Worm (Caenorhabditis elegans) whole organism, L1 larva: ENCODE results near the gene cyp-33C7.

ENCODE experiments used
- dpl-1 ChIP-seq, 3 experiments: fragments of 150-350 bp in 2 of 3; sonication (generic microtip) in 1 of 3; optimal IDR thresholded peaks; 2 replicates each; lab custom pipeline; 2014 to 2017; ENCODE audit warnings: missing biosample characterization in 3 of 3, missing genetic modification characterization in 3 of 3, missing genetic modification reagents in 3 of 3
- snpc-4 ChIP-seq: fragments of 150-350 bp; optimal IDR thresholded peaks from 2 replicates; lab custom pipeline; 2014; ENCODE audit warnings: missing biosample characterization, missing genetic modification characterization
- tlp-1 ChIP-seq: fragments of 150-350 bp; optimal IDR thresholded peaks from 2 replicates; lab custom pipeline; 2014; ENCODE audit warnings: missing biosample characterization, missing genetic modification characterization
- unc-130 ChIP-seq: fragments of 150-350 bp; optimal IDR thresholded peaks from 2 replicates; lab custom pipeline; 2017; ENCODE audit warnings: missing biosample characterization, missing genetic modification characterization, inconsistent platforms
- zag-1 ChIP-seq: fragments of 150-350 bp; optimal IDR thresholded peaks from 2 replicates; lab custom pipeline; 2014; ENCODE audit warnings: missing biosample characterization, missing genetic modification characterization
- ztf-11 ChIP-seq, 2 experiments: sonication (generic microtip); optimal IDR thresholded peaks; 2 replicates each; lab custom pipeline; 2016 to 2017; ENCODE audit warnings: missing genetic modification characterization in 2 of 2, missing biosample characterization in 1 of 2, missing compliant biosample characterization in 1 of 2

- TF ChIP-seq dpl-1 (GFP tag; optimal IDR thresholded peaks at IDR 0.05; lab: Kevin White, UChicago) (no peak), zag-1 (tag; lab: Kevin White, UChicago) (no peak), unc-130 (tag; lab: Kevin White, UChicago) (no peak), tlp-1 (tag; lab: Kevin White, UChicago) (no peak), snpc-4 (tag; lab: Kevin White, UChicago) (no peak), ztf-11 (tag; optimal IDR thresholded peaks at IDR 0.05; lab: Kevin White, UChicago) (no peak)
Measured at ce11 chrV:2278543-2278942, 28.2 kb downstream of the cyp-33C7 start, which contains the start of gene fbxa-137.
